Worm (Caenorhabditis elegans) whole organism, L1 larva: ENCODE results near the gene him-10.
A peak's percentile ranks its signal among the peaks of the same experiment; 100 is the strongest.

Source experiments
- Y116A8C.19 ChIP-seq: sonication (generic microtip); optimal IDR thresholded peaks from 2 replicates; lab custom pipeline; 2016; ENCODE audit warnings: missing compliant biosample characterization, missing genetic modification characterization, borderline replicate concordance
- alr-1 ChIP-seq: fragments of 200-800 bp; sonication (Bioruptor generic); optimal IDR thresholded peaks from 2 replicates; lab custom pipeline; 2018; ENCODE audit warnings: borderline replicate concordance, mild to moderate bottlenecking, missing genetic modification characterization, missing compliant biosample characterization
- aly-2 ChIP-seq: fragments of 150-350 bp; optimal IDR thresholded peaks from 2 replicates; lab custom pipeline; 2014; ENCODE audit warnings: missing biosample characterization, missing genetic modification characterization
- blmp-1 ChIP-seq: fragments of 150-350 bp; optimal IDR thresholded peaks from 2 replicates; lab custom pipeline; 2014; ENCODE audit warnings: missing biosample characterization, missing genetic modification characterization
- ceh-82 ChIP-seq, 3 experiments: fragments of 150-350 bp in 1 of 3; sonication (generic microtip) in 2 of 3; optimal IDR thresholded peaks; 2 replicates each; lab custom pipeline; 2014 to 2017; ENCODE audit warnings: missing biosample characterization in 3 of 3, missing genetic modification characterization in 3 of 3
- dsc-1 ChIP-seq: sonication (generic microtip); optimal IDR thresholded peaks from 2 replicates; lab custom pipeline; 2016; ENCODE audit warnings: mild to moderate bottlenecking, missing genetic modification characterization, missing compliant biosample characterization
- efl-1 ChIP-seq, 4 experiments: fragments of 150-350 bp; optimal IDR thresholded peaks in 3 of 4; peaks in 1 of 4; 1 replicate in 1 of 4; 2 replicates in 3 of 4; lab custom pipeline; 2014; ENCODE audit warnings: missing biosample characterization in 2 of 4, missing genetic modification characterization in 2 of 4, missing genetic modification reagents in 2 of 4
- efl-3 ChIP-seq: fragments of 200-800 bp; sonication (Bioruptor generic); optimal IDR thresholded peaks from 2 replicates; lab custom pipeline; 2018; ENCODE audit warnings: mild to moderate bottlenecking, missing genetic modification characterization, missing compliant biosample characterization
- egl-13 ChIP-seq: sonication (generic microtip); optimal IDR thresholded peaks from 2 replicates; lab custom pipeline; 2016; ENCODE audit warnings: missing genotype, missing genetic modification reagents, missing genetic modification characterization, missing compliant biosample characterization
- ets-5 ChIP-seq: fragments of 200-800 bp; sonication (Bioruptor generic); IDR thresholded peaks from 2 replicates; pipeline ENCODE4 v1.3.6; 2022; ENCODE audit warnings: missing genetic modification characterization, missing compliant biosample characterization
- fkh-10 ChIP-seq: sonication (generic microtip); optimal IDR thresholded peaks from 2 replicates; lab custom pipeline; 2017; ENCODE audit warnings: missing biosample characterization, missing genetic modification reagents, missing genetic modification characterization
- fkh-4 ChIP-seq: sonication (generic microtip); optimal IDR thresholded peaks from 2 replicates; lab custom pipeline; 2016; ENCODE audit warnings: missing compliant biosample characterization, missing genetic modification characterization, borderline replicate concordance
- fkh-8 ChIP-seq: sonication (generic microtip); optimal IDR thresholded peaks from 2 replicates; lab custom pipeline; 2016; ENCODE audit warnings: mild to moderate bottlenecking, missing genetic modification characterization, missing compliant biosample characterization
- hlh-17 ChIP-seq: fragments of 200-800 bp; sonication (Bioruptor generic); optimal IDR thresholded peaks from 2 replicates; lab custom pipeline; 2018; ENCODE audit warnings: missing genetic modification characterization, mild to moderate bottlenecking, missing compliant biosample characterization, moderate library complexity, borderline replicate concordance
- hpl-2 ChIP-seq: fragments of 150-350 bp; optimal IDR thresholded peaks from 2 replicates; lab custom pipeline; 2014; ENCODE audit warnings: missing biosample characterization, missing genetic modification reagents, missing genetic modification characterization
- irx-1 ChIP-seq: sonication (generic microtip); optimal IDR thresholded peaks from 2 replicates; lab custom pipeline; 2016; ENCODE audit warnings: missing genetic modification characterization, missing compliant biosample characterization
- jun-1 ChIP-seq: fragments of 150-350 bp; optimal IDR thresholded peaks from 2 replicates; lab custom pipeline; 2014; ENCODE audit warnings: missing biosample characterization, missing genetic modification reagents, missing genetic modification characterization
- lin-14 ChIP-seq: fragments of 200-800 bp; sonication (Bioruptor generic); optimal IDR thresholded peaks from 2 replicates; lab custom pipeline; 2018; ENCODE audit warnings: mild to moderate bottlenecking, missing genetic modification characterization, moderate library complexity, missing compliant biosample characterization
- lin-35 ChIP-seq, 2 experiments: fragments of 150-350 bp; optimal IDR thresholded peaks; 2 replicates each; lab custom pipeline; 2014; ENCODE audit warnings: missing biosample characterization in 2 of 2, missing genetic modification characterization in 2 of 2, missing genetic modification reagents in 2 of 2
- lin-39 ChIP-seq: fragments of 150-350 bp; optimal IDR thresholded peaks from 2 replicates; lab custom pipeline; 2014; ENCODE audit warnings: missing biosample characterization, missing genetic modification reagents, missing genetic modification characterization
- mab-9 ChIP-seq: fragments of 200-800 bp; sonication (Bioruptor generic); IDR thresholded peaks from 2 replicates; pipeline ENCODE4 v1.3.6; 2022; ENCODE audit warnings: missing genetic modification reagents, missing genetic modification characterization, missing compliant biosample characterization
- mdl-1 ChIP-seq, 2 experiments: fragments of 150-350 bp; optimal IDR thresholded peaks; 2 replicates each; lab custom pipeline; 2014 to 2017; ENCODE audit warnings: missing biosample characterization in 2 of 2, missing genetic modification characterization in 2 of 2, inconsistent platforms in 1 of 2
- nhr-11 ChIP-seq: fragments of 150-350 bp; optimal IDR thresholded peaks from 2 replicates; lab custom pipeline; 2014; ENCODE audit warnings: missing biosample characterization, missing genetic modification characterization
- nhr-12 ChIP-seq: sonication (generic microtip); optimal IDR thresholded peaks from 2 replicates; lab custom pipeline; 2017; ENCODE audit warnings: missing biosample characterization, missing genetic modification characterization
- nhr-47 ChIP-seq: sonication (generic microtip); optimal IDR thresholded peaks from 2 replicates; lab custom pipeline; 2016; ENCODE audit warnings: mild to moderate bottlenecking, missing genetic modification characterization, moderate library complexity, missing compliant biosample characterization
- nhr-71 ChIP-seq: sonication (generic microtip); optimal IDR thresholded peaks from 2 replicates; lab custom pipeline; 2016; ENCODE audit warnings: mild to moderate bottlenecking, missing genetic modification characterization, moderate library complexity, missing compliant biosample characterization
- nhr-76 ChIP-seq: sonication (generic microtip); optimal IDR thresholded peaks from 2 replicates; lab custom pipeline; 2017; ENCODE audit warnings: missing biosample characterization, missing genetic modification characterization
- nhr-77 ChIP-seq: fragments of 150-350 bp; optimal IDR thresholded peaks from 2 replicates; lab custom pipeline; 2014; ENCODE audit warnings: missing biosample characterization, missing genetic modification characterization
- nhr-84 ChIP-seq: sonication (generic microtip); optimal IDR thresholded peaks from 2 replicates; lab custom pipeline; 2017; ENCODE audit warnings: missing biosample characterization, missing genetic modification characterization
- rnt-1 ChIP-seq: sonication (generic microtip); optimal IDR thresholded peaks from 2 replicates; lab custom pipeline; 2016; ENCODE audit warnings: mild to moderate bottlenecking, missing genetic modification characterization, moderate library complexity, missing compliant biosample characterization
- skn-1 ChIP-seq: fragments of 150-350 bp; optimal IDR thresholded peaks from 2 replicates; lab custom pipeline; 2014; ENCODE audit warnings: missing biosample characterization, missing genetic modification characterization
- snpc-4 ChIP-seq: fragments of 150-350 bp; optimal IDR thresholded peaks from 2 replicates; lab custom pipeline; 2014; ENCODE audit warnings: missing biosample characterization, missing genetic modification characterization
- sptf-1 ChIP-seq: fragments of 150-350 bp; optimal IDR thresholded peaks from 2 replicates; lab custom pipeline; 2014; ENCODE audit warnings: missing biosample characterization, missing genetic modification characterization
- swsn-7 ChIP-seq: sonication (generic microtip); optimal IDR thresholded peaks from 2 replicates; lab custom pipeline; 2016; ENCODE audit warnings: missing genetic modification characterization, missing compliant biosample characterization
- tbx-2 ChIP-seq: sonication (generic microtip); optimal IDR thresholded peaks from 2 replicates; lab custom pipeline; 2016; ENCODE audit warnings: missing genetic modification characterization, missing compliant biosample characterization
- tlp-1 ChIP-seq: fragments of 150-350 bp; optimal IDR thresholded peaks from 2 replicates; lab custom pipeline; 2014; ENCODE audit warnings: missing biosample characterization, missing genetic modification characterization
- unc-130 ChIP-seq: fragments of 150-350 bp; optimal IDR thresholded peaks from 2 replicates; lab custom pipeline; 2017; ENCODE audit warnings: missing biosample characterization, missing genetic modification characterization, inconsistent platforms
- unc-30 ChIP-seq: sonication (generic microtip); optimal IDR thresholded peaks from 2 replicates; lab custom pipeline; 2017; ENCODE audit warnings: missing biosample characterization, missing genetic modification characterization
- unc-62 ChIP-seq: fragments of 150-350 bp; optimal IDR thresholded peaks from 2 replicates; lab custom pipeline; 2014; ENCODE audit warnings: missing biosample characterization, missing genetic modification reagents, missing genetic modification characterization
- unc-86 ChIP-seq: sonication (generic microtip); optimal IDR thresholded peaks from 2 replicates; lab custom pipeline; 2016; ENCODE audit warnings: missing genetic modification characterization, missing compliant biosample characterization
- vab-15 ChIP-seq: sonication (generic microtip); optimal IDR thresholded peaks from 2 replicates; lab custom pipeline; 2017; ENCODE audit warnings: missing genotype, mild to moderate bottlenecking, missing genetic modification characterization, missing compliant biosample characterization
- ztf-11 ChIP-seq, 2 experiments: sonication (generic microtip); optimal IDR thresholded peaks; 2 replicates each; lab custom pipeline; 2016 to 2017; ENCODE audit warnings: missing genetic modification characterization in 2 of 2, missing biosample characterization in 1 of 2, missing compliant biosample characterization in 1 of 2
- ztf-4 ChIP-seq: fragments of 150-350 bp; optimal IDR thresholded peaks from 2 replicates; lab custom pipeline; 2014; ENCODE audit warnings: missing biosample characterization, missing genetic modification characterization

The him-10 gene

DNA sequence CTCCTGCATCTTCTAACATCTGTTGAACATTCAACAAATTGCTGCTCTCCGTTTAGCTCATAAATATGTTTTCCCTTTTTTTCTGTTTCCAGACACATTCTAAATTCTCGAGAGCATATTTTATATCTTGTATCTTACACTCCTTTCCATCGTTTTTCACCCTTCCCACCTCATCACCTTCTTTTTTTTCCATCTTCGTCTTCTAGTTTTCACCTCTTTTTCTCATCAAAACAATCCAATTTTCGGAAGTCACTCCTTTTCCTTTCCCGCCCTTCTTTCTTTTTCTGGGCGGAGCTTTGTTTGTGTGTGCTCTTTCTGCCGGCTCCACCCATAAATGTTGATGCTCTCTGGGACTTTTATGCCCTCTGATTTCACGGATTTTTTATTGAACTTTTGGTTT is 19.8 kb downstream of the him-10 start:
- peak; percentile 18 for TF ChIP-seq unc-86 (tag; lab: Kevin White, UChicago)
- TF ChIP-seq lin-14 (GFP tag; lab: Kevin White, UChicago), result peak; percentile 56
- no peak for TF ChIP-seq skn-1 (tag; lab: Kevin White, UChicago)
- no peak for TF ChIP-seq fkh-10 (GFP tag; lab: Kevin White, UChicago)

DNA sequence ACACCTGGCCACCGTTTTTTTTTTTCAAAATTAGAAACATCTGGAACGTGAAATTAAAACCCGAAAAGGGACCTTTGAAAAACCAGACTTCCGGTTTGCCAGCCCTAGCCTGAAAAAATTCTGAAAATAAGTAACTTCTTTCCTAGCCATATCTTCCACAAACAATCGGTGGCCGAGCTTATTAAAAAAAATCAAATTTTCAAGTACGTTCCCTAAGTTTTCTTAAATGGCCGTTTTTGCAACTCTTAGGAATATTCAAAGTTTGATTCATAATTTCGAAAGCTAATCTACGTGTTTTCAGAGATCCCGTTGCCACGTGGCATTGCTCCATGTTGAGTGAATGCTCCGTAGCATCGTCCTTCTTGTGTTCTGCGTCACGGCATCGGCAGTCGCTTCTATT is 20.6 kb downstream of the him-10 start, which contains the start of gene R12B2.8:
Gene R12B2.8 (plus strand): TSS at position 301 of the 400 bp plus-strand sequence.
- TF ChIP-seq irx-1 (tag; lab: Kevin White, UChicago), result no peak
- TF ChIP-seq efl-1 (optimal IDR thresholded peaks at IDR 0.05; lab: Kevin White, UChicago), result no peak
- TF ChIP-seq efl-1 (GFP tag; optimal IDR thresholded peaks at IDR 0.05 in 1 of 2; lab: Kevin White, UChicago), result no peak
- TF ChIP-seq hpl-2 (GFP tag; lab: Kevin White, UChicago), result no peak
- TF ChIP-seq aly-2 (tag; lab: Kevin White, UChicago), result no peak
- no peak for TF ChIP-seq rnt-1 (tag; lab: Kevin White, UChicago)
- TF ChIP-seq ztf-11 (tag; optimal IDR thresholded peaks at IDR 0.05; lab: Kevin White, UChicago), result no peak
- no peak for TF ChIP-seq ceh-82 (tag; optimal IDR thresholded peaks at IDR 0.05; lab: Kevin White, UChicago)
- no peak for TF ChIP-seq lin-39 (tag; lab: Kevin White, UChicago)
- TF ChIP-seq nhr-76, result no peak

DNA sequence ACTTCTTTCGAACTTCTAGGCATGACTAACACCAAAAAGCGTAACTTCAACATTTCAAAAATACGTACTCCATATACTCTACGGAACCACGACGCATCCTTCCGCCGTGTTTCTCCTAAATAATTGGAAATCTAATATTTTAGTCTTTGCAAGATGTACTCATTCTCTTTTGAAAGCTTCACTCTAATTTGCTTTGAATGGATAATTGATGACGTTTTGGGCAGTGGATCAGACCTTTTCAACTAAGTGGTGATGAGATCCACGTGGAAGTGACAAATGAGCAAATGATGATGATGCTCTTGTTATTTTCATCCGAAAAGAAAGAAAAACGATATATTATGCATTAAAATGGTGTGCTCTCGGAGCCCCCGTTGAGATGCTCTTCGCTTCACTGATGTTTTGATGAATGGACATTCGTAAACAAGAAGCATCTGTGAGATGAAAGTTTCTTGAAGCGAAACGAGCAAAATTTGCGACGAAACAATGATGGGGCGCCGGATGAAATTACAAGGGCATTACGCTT is 21.5 kb downstream of the him-10 start:
- TF ChIP-seq nhr-47 (tag; lab: Kevin White, UChicago) (no peak), fkh-10 (GFP tag; lab: Kevin White, UChicago) (no peak), lin-39 (tag; lab: Kevin White, UChicago) (no peak), tlp-1 (tag; lab: Kevin White, UChicago) (no peak), nhr-71 (tag; lab: Kevin White, UChicago) (no peak), fkh-4 (tag; lab: Kevin White, UChicago) (peak; percentile 34), ets-5 (GFP tag; lab: Robert Waterston, UW) (no peak), efl-3 (no peak), aly-2 (tag; lab: Kevin White, UChicago) (no peak), blmp-1 (tag; lab: Kevin White, UChicago) (no peak), dsc-1 (tag; lab: Kevin White, UChicago) (peak; percentile 85), egl-13 (tag; lab: Kevin White, UChicago) (no peak), hlh-17 (no peak), mdl-1 (tag; optimal IDR thresholded peaks at IDR 0.05; lab: Kevin White, UChicago) (no peak), skn-1 (tag; lab: Kevin White, UChicago) (no peak), Y116A8C.19 (tag; lab: Kevin White, UChicago) (no peak), unc-86 (tag; lab: Kevin White, UChicago) (peak; percentile 72), lin-14 (GFP tag; lab: Kevin White, UChicago) (peak; percentile 58), vab-15 (tag; lab: Kevin White, UChicago) (no peak), hpl-2 (GFP tag; lab: Kevin White, UChicago) (no peak), jun-1 (tag; lab: Kevin White, UChicago) (no peak), tbx-2 (tag; lab: Kevin White, UChicago) (no peak)

DNA sequence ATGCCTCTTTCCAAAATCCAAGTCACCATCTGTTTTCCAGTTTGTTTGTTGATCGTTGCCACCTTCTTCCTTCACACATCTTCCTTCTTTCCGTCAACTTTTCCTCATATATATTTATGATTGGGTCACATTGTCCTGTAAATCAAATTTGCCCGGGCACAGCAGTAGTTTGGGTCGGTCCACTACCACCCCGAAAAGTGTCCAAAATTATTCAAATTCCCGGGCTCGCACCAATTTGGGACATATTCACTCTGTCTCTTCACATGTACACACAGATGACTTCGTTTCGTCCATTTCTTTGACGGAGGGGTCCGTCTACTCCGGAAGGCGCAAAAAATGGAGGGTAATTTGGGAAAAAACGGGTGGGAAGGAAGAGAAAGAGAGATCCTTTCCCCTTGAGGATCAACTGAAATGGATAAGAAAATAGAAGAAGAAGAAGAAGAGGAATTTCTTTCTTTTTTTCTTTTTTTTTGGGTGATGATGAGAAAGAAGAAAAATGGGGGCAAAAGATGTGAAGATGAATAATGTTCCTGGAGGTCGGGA is 23.9 kb downstream of the him-10 start:
- TF ChIP-seq dsc-1 (tag; lab: Kevin White, UChicago) (no peak), unc-62 (GFP tag; lab: Kevin White, UChicago) (no peak), skn-1 (tag; lab: Kevin White, UChicago) (no peak), sptf-1 (tag; lab: Kevin White, UChicago) (no peak), nhr-11 (tag; lab: Kevin White, UChicago) (no peak), nhr-84 (tag; lab: Kevin White, UChicago) (no peak), lin-35 (GFP tag; optimal IDR thresholded peaks at IDR 0.05; lab: Kevin White, UChicago) (no peak), nhr-76 (no peak), ztf-11 (tag; optimal IDR thresholded peaks at IDR 0.05; lab: Kevin White, UChicago) (no peak), unc-130 (tag; lab: Kevin White, UChicago) (no peak), nhr-12 (tag; lab: Kevin White, UChicago) (no peak), lin-14 (GFP tag; lab: Kevin White, UChicago) (peak; percentile 82), nhr-71 (tag; lab: Kevin White, UChicago) (peak; percentile 19), blmp-1 (tag; lab: Kevin White, UChicago) (no peak), mab-9 (no peak), ztf-4 (tag; lab: Kevin White, UChicago) (no peak), nhr-77 (tag; lab: Kevin White, UChicago) (no peak), ceh-82 (tag; optimal IDR thresholded peaks at IDR 0.05; lab: Kevin White, UChicago) (no peak), unc-30 (tag; lab: Kevin White, UChicago) (no peak), tbx-2 (tag; lab: Kevin White, UChicago) (no peak), hpl-2 (GFP tag; lab: Kevin White, UChicago) (no peak), rnt-1 (tag; lab: Kevin White, UChicago) (no peak), snpc-4 (no peak), swsn-7 (no peak), alr-1 (tag; lab: Kevin White, UChicago) (no peak), fkh-8 (tag; lab: Kevin White, UChicago) (no peak), nhr-47 (tag; lab: Kevin White, UChicago) (peak; percentile 5)
